Worm (Caenorhabditis elegans) whole organism, L1 larva: ENCODE results near the gene B0222.15.
A peak's percentile ranks its signal among the peaks of the same experiment; 100 is the strongest.

ENCODE experiments used
- C16A3.4 ChIP-seq: fragments of 150-350 bp; optimal IDR thresholded peaks from 2 replicates; lab custom pipeline; 2014; ENCODE audit warnings: missing biosample characterization, missing genetic modification characterization
- alr-1 ChIP-seq: fragments of 200-800 bp; sonication (Bioruptor generic); optimal IDR thresholded peaks from 2 replicates; lab custom pipeline; 2018; ENCODE audit warnings: borderline replicate concordance, mild to moderate bottlenecking, missing genetic modification characterization, missing compliant biosample characterization
- aly-2 ChIP-seq: fragments of 150-350 bp; optimal IDR thresholded peaks from 2 replicates; lab custom pipeline; 2014; ENCODE audit warnings: missing biosample characterization, missing genetic modification characterization
- blmp-1 ChIP-seq: fragments of 150-350 bp; optimal IDR thresholded peaks from 2 replicates; lab custom pipeline; 2014; ENCODE audit warnings: missing biosample characterization, missing genetic modification characterization
- ceh-63 ChIP-seq: fragments of 200-800 bp; sonication (Bioruptor generic); optimal IDR thresholded peaks from 2 replicates; lab custom pipeline; 2018; ENCODE audit warnings: mild to moderate bottlenecking, missing genetic modification characterization, missing compliant biosample characterization
- ceh-8 ChIP-seq: fragments of 200-800 bp; sonication (Bioruptor generic); optimal IDR thresholded peaks from 2 replicates; lab custom pipeline; 2018; ENCODE audit warnings: mild to moderate bottlenecking, missing genetic modification characterization, moderate library complexity, missing compliant biosample characterization
- ceh-82 ChIP-seq, 3 experiments: fragments of 150-350 bp in 1 of 3; sonication (generic microtip) in 2 of 3; optimal IDR thresholded peaks; 2 replicates each; lab custom pipeline; 2014 to 2017; ENCODE audit warnings: missing biosample characterization in 3 of 3, missing genetic modification characterization in 3 of 3
- ceh-88 ChIP-seq: fragments of 200-800 bp; sonication (Bioruptor generic); IDR thresholded peaks from 2 replicates; pipeline ENCODE4 v1.3.6; 2022; ENCODE audit warnings: missing genetic modification characterization, missing compliant biosample characterization
- ces-1 ChIP-seq: fragments of 150-350 bp; optimal IDR thresholded peaks from 2 replicates; lab custom pipeline; 2014; ENCODE audit warnings: missing biosample characterization, missing genetic modification reagents, missing genetic modification characterization
- dpl-1 ChIP-seq, 3 experiments: fragments of 150-350 bp in 2 of 3; sonication (generic microtip) in 1 of 3; optimal IDR thresholded peaks; 2 replicates each; lab custom pipeline; 2014 to 2017; ENCODE audit warnings: missing biosample characterization in 3 of 3, missing genetic modification characterization in 3 of 3, missing genetic modification reagents in 3 of 3
- dsc-1 ChIP-seq: sonication (generic microtip); optimal IDR thresholded peaks from 2 replicates; lab custom pipeline; 2016; ENCODE audit warnings: mild to moderate bottlenecking, missing genetic modification characterization, missing compliant biosample characterization
- efl-3 ChIP-seq: fragments of 200-800 bp; sonication (Bioruptor generic); optimal IDR thresholded peaks from 2 replicates; lab custom pipeline; 2018; ENCODE audit warnings: mild to moderate bottlenecking, missing genetic modification characterization, missing compliant biosample characterization
- egl-27 ChIP-seq, 2 experiments: fragments of 150-350 bp in 1 of 2; sonication (generic microtip); optimal IDR thresholded peaks; 3 replicates each; lab custom pipeline; 2017 to 2018; ENCODE audit warnings: missing biosample characterization in 2 of 2, missing genetic modification characterization in 2 of 2, missing genetic modification reagents in 2 of 2
- elt-2 ChIP-seq: sonication (generic microtip); optimal IDR thresholded peaks from 2 replicates; lab custom pipeline; 2016; ENCODE audit warnings: missing genetic modification characterization, mild to moderate bottlenecking, inconsistent platforms, missing compliant biosample characterization, missing genetic modification reagents
- elt-3 ChIP-seq, 6 experiments: fragments of 150-350 bp in 1 of 6; sonication (generic microtip); optimal IDR thresholded peaks; 2 replicates each; lab custom pipeline; 2017 to 2018; ENCODE audit warnings: missing biosample characterization in 6 of 6, missing genetic modification characterization in 6 of 6, inconsistent platforms in 1 of 6
- fkh-4 ChIP-seq: sonication (generic microtip); optimal IDR thresholded peaks from 2 replicates; lab custom pipeline; 2016; ENCODE audit warnings: missing compliant biosample characterization, missing genetic modification characterization, borderline replicate concordance
- grh-1 ChIP-seq: fragments of 200-800 bp; sonication (Bioruptor generic); IDR thresholded peaks from 2 replicates; pipeline ENCODE4 v1.3.6; 2022; ENCODE audit warnings: missing genetic modification reagents, missing genetic modification characterization, missing compliant biosample characterization
- hlh-4 ChIP-seq: sonication (generic microtip); optimal IDR thresholded peaks from 2 replicates; lab custom pipeline; 2016; ENCODE audit warnings: mild to moderate bottlenecking, missing genetic modification characterization, missing compliant biosample characterization
- irx-1 ChIP-seq: sonication (generic microtip); optimal IDR thresholded peaks from 2 replicates; lab custom pipeline; 2016; ENCODE audit warnings: missing genetic modification characterization, missing compliant biosample characterization
- isw-1 ChIP-seq: fragments of 200-800 bp; sonication (Bioruptor generic); IDR thresholded peaks from 2 replicates; pipeline ENCODE4 v1.3.6; 2022; ENCODE audit warnings: missing genetic modification characterization, missing compliant biosample characterization
- lin-13 ChIP-seq: fragments of 150-350 bp; optimal IDR thresholded peaks from 2 replicates; lab custom pipeline; 2014; ENCODE audit warnings: missing biosample characterization, missing genetic modification reagents, missing genetic modification characterization
- lin-14 ChIP-seq: fragments of 200-800 bp; sonication (Bioruptor generic); optimal IDR thresholded peaks from 2 replicates; lab custom pipeline; 2018; ENCODE audit warnings: mild to moderate bottlenecking, missing genetic modification characterization, moderate library complexity, missing compliant biosample characterization
- lin-35 ChIP-seq, 2 experiments: fragments of 150-350 bp; optimal IDR thresholded peaks; 2 replicates each; lab custom pipeline; 2014; ENCODE audit warnings: missing biosample characterization in 2 of 2, missing genetic modification characterization in 2 of 2, missing genetic modification reagents in 2 of 2
- lir-3 ChIP-seq: sonication (generic microtip); optimal IDR thresholded peaks from 2 replicates; lab custom pipeline; 2016; ENCODE audit warnings: mild to moderate bottlenecking, missing genetic modification characterization, moderate library complexity, missing compliant biosample characterization; ENCODE audit not compliant: poor library complexity
- lsy-2 ChIP-seq, 2 experiments: fragments of 150-350 bp; optimal IDR thresholded peaks; 2 replicates each; lab custom pipeline; 2014; ENCODE audit warnings: missing biosample characterization in 2 of 2, missing genetic modification characterization in 2 of 2
- mep-1 ChIP-seq: fragments of 150-350 bp; optimal IDR thresholded peaks from 2 replicates; lab custom pipeline; 2014; ENCODE audit warnings: missing biosample characterization, missing genetic modification characterization
- nhr-19 ChIP-seq: fragments of 200-800 bp; sonication (Bioruptor generic); conservative IDR thresholded peaks from 2 replicates; pipeline ENCODE4 v1.3.6; 2022; ENCODE audit warnings: missing genetic modification characterization, missing compliant biosample characterization
- nhr-20 ChIP-seq: sonication (generic microtip); optimal IDR thresholded peaks from 2 replicates; lab custom pipeline; 2016; ENCODE audit warnings: mild to moderate bottlenecking, missing genetic modification characterization, missing compliant biosample characterization
- nhr-28 ChIP-seq: fragments of 150-350 bp; optimal IDR thresholded peaks from 2 replicates; lab custom pipeline; 2014; ENCODE audit warnings: missing biosample characterization, missing genetic modification characterization
- nhr-47 ChIP-seq: sonication (generic microtip); optimal IDR thresholded peaks from 2 replicates; lab custom pipeline; 2016; ENCODE audit warnings: mild to moderate bottlenecking, missing genetic modification characterization, moderate library complexity, missing compliant biosample characterization
- nhr-71 ChIP-seq: sonication (generic microtip); optimal IDR thresholded peaks from 2 replicates; lab custom pipeline; 2016; ENCODE audit warnings: mild to moderate bottlenecking, missing genetic modification characterization, moderate library complexity, missing compliant biosample characterization
- nhr-85 ChIP-seq: sonication (generic microtip); peaks from one replicate; lab custom pipeline; 2016; ENCODE audit warnings: missing genetic modification characterization, inconsistent platforms, missing compliant biosample characterization
- nhr-90 ChIP-seq: sonication (generic microtip); optimal IDR thresholded peaks from 2 replicates; lab custom pipeline; 2016; ENCODE audit warnings: mild to moderate bottlenecking, missing genetic modification characterization, missing compliant biosample characterization; ENCODE audit not compliant: poor library complexity
- pag-3 ChIP-seq: sonication (generic microtip); optimal IDR thresholded peaks from 2 replicates; lab custom pipeline; 2017; ENCODE audit warnings: missing genetic modification characterization, mild to moderate bottlenecking, missing compliant biosample characterization, antibody characterized with exemption, borderline replicate concordance; ENCODE audit not compliant: insufficient read depth
- rnt-1 ChIP-seq: sonication (generic microtip); optimal IDR thresholded peaks from 2 replicates; lab custom pipeline; 2016; ENCODE audit warnings: mild to moderate bottlenecking, missing genetic modification characterization, moderate library complexity, missing compliant biosample characterization
- skn-1 ChIP-seq: fragments of 150-350 bp; optimal IDR thresholded peaks from 2 replicates; lab custom pipeline; 2014; ENCODE audit warnings: missing biosample characterization, missing genetic modification characterization
- snu-23 ChIP-seq: sonication (generic microtip); optimal IDR thresholded peaks from 2 replicates; lab custom pipeline; 2016; ENCODE audit warnings: missing genetic modification characterization, missing compliant biosample characterization
- sox-4 ChIP-seq: sonication (generic microtip); optimal IDR thresholded peaks from 2 replicates; lab custom pipeline; 2016; ENCODE audit warnings: missing genetic modification characterization, missing compliant biosample characterization
- sptf-1 ChIP-seq: fragments of 150-350 bp; optimal IDR thresholded peaks from 2 replicates; lab custom pipeline; 2014; ENCODE audit warnings: missing biosample characterization, missing genetic modification characterization
- sup-37 ChIP-seq: fragments of 200-800 bp; sonication (Bioruptor generic); optimal IDR thresholded peaks from 2 replicates; lab custom pipeline; 2018; ENCODE audit warnings: mild to moderate bottlenecking, missing genetic modification characterization, missing compliant biosample characterization
- swsn-7 ChIP-seq: sonication (generic microtip); optimal IDR thresholded peaks from 2 replicates; lab custom pipeline; 2016; ENCODE audit warnings: missing genetic modification characterization, missing compliant biosample characterization
- tbx-2 ChIP-seq: sonication (generic microtip); optimal IDR thresholded peaks from 2 replicates; lab custom pipeline; 2016; ENCODE audit warnings: missing genetic modification characterization, missing compliant biosample characterization
- tlp-1 ChIP-seq: fragments of 150-350 bp; optimal IDR thresholded peaks from 2 replicates; lab custom pipeline; 2014; ENCODE audit warnings: missing biosample characterization, missing genetic modification characterization
- unc-30 ChIP-seq: sonication (generic microtip); optimal IDR thresholded peaks from 2 replicates; lab custom pipeline; 2017; ENCODE audit warnings: missing biosample characterization, missing genetic modification characterization
- unc-98 ChIP-seq: fragments of 200-800 bp; sonication (Bioruptor generic); IDR thresholded peaks from 2 replicates; pipeline ENCODE4 v1.3.6; 2022; ENCODE audit warnings: missing genetic modification characterization, missing compliant biosample characterization
- xbp-1 ChIP-seq: sonication (generic microtip); optimal IDR thresholded peaks from 2 replicates; lab custom pipeline; 2016; ENCODE audit warnings: missing genetic modification characterization, missing compliant biosample characterization
- zag-1 ChIP-seq: fragments of 150-350 bp; optimal IDR thresholded peaks from 2 replicates; lab custom pipeline; 2014; ENCODE audit warnings: missing biosample characterization, missing genetic modification characterization
- zip-4 ChIP-seq: fragments of 200-800 bp; sonication (Bioruptor generic); optimal IDR thresholded peaks from 2 replicates; lab custom pipeline; 2018; ENCODE audit warnings: mild to moderate bottlenecking, missing genetic modification characterization, moderate library complexity, missing compliant biosample characterization

B0222.15 gene

DNA sequence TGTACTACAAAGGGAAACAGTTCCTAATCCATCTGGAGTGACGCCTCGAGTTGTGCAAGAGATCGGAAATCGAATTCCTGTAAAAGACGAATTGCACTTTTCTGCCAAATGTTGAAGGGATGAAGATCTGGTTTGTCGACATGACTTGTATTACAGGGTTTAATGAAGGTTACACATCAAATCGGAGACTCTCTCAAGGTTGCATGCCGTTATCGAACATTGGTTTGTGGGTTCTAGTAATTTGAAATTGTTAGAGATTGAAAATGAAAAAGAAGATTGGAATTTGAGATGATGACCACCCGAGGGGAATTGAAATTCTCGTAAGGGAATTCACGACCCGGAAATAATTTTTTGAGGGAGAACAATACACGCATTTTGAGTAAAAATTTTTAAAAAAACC is 9.7 kb upstream of the B0222.15 start:
- TF ChIP-seq isw-1, result no peak
- TF ChIP-seq ceh-88, result no peak
- TF ChIP-seq elt-3 (tag; optimal IDR thresholded peaks at IDR 0.05; lab: Kevin White, UChicago), result peak in 1 of 6 experiments; percentile 35
- TF ChIP-seq nhr-85 (tag; lab: Kevin White, UChicago), result peak; percentile 89
- TF ChIP-seq lin-13 (GFP tag; lab: Kevin White, UChicago), result no peak
- TF ChIP-seq nhr-28 (tag; lab: Kevin White, UChicago), result no peak
- TF ChIP-seq ceh-63, result no peak
- no peak for TF ChIP-seq pag-3
- peak; percentile 33 for TF ChIP-seq nhr-90 (tag; lab: Kevin White, UChicago)
- peak in 1 of 2 experiments; percentile 19 for TF ChIP-seq lsy-2 (tag; optimal IDR thresholded peaks at IDR 0.05; lab: Kevin White, UChicago)
- TF ChIP-seq alr-1, result no peak
- no peak for TF ChIP-seq nhr-19
- peak; percentile 37 for TF ChIP-seq rnt-1 (tag; lab: Kevin White, UChicago)
- peak; percentile 12 for TF ChIP-seq C16A3.4 (tag; lab: Kevin White, UChicago)
- TF ChIP-seq lin-14 (GFP tag; lab: Kevin White, UChicago), result peak; percentile 84
- no peak for TF ChIP-seq swsn-7 (tag; lab: Kevin White, UChicago)
- peak; percentile 43 for TF ChIP-seq snu-23 (GFP tag; lab: Kevin White, UChicago)
- no peak for TF ChIP-seq efl-3 (GFP tag; lab: Kevin White, UChicago)
- TF ChIP-seq nhr-47 (tag; lab: Kevin White, UChicago), result peak; percentile 13
- peak; percentile 22 for TF ChIP-seq blmp-1 (tag; lab: Kevin White, UChicago)
- TF ChIP-seq sup-37 (GFP tag; lab: Kevin White, UChicago), result no peak
- peak; percentile 34 for TF ChIP-seq grh-1 (GFP tag; lab: Robert Waterston, UW)
- TF ChIP-seq nhr-20 (tag; lab: Kevin White, UChicago), result peak; percentile 57
- no peak for TF ChIP-seq dsc-1 (tag; lab: Kevin White, UChicago)
- no peak for TF ChIP-seq unc-98
- no peak for TF ChIP-seq tlp-1 (tag; lab: Kevin White, UChicago)
- no peak for TF ChIP-seq lir-3 (tag; lab: Kevin White, UChicago)
- peak in 1 of 3 experiments; percentile 12 for TF ChIP-seq ceh-82 (tag; optimal IDR thresholded peaks at IDR 0.05; lab: Kevin White, UChicago)
- TF ChIP-seq fkh-4 (tag; lab: Kevin White, UChicago), result no peak
- TF ChIP-seq mep-1 (tag; lab: Kevin White, UChicago), result peak; percentile 32
- no peak for TF ChIP-seq unc-30 (tag; lab: Kevin White, UChicago)
- peak; percentile 46 for TF ChIP-seq nhr-71 (tag; lab: Kevin White, UChicago)
- TF ChIP-seq irx-1 (tag; lab: Kevin White, UChicago), result peak; percentile 35
- no peak for TF ChIP-seq xbp-1 (tag; lab: Kevin White, UChicago)
- TF ChIP-seq ceh-8 (GFP tag; lab: Kevin White, UChicago), result no peak
- TF ChIP-seq ces-1 (GFP tag; lab: Kevin White, UChicago), result no peak

DNA sequence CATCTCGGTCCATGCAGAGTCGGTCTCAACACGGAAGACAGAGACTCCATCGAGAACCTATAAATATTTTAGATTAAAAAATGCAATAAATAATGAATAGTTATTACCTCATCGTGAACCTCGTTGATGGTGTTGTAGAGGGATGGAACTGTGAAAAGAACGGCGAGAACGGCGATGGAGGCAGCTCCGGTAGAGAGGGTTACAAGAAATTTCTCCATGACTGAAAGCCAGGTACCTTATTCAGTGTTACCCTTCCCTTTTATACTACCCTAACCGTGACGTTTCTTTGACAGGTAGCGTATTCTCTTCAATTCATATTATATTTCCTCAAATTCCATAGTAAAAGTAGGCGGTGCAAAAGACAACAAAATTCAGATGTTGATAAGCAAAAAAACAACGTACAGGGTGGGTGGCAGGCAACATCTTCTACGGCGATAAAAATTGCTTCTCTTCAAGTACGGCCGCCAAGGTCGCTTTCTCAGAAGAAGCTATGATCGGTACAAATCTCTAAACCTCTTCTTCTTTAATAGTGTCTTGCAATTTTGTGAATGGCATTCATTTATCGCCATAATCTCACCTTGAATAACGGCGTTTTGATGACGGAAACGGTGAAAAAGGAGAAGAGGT is 8.6 kb upstream of the B0222.15 start, which contains the start of gene col-10:
TSS of gene col-10 (minus strand) at position 235 of the 627 bp plus-strand sequence.
- TF ChIP-seq ceh-88 (no peak), elt-2 (tag; lab: Kevin White, UChicago) (no peak), tbx-2 (tag; lab: Kevin White, UChicago) (no peak), aly-2 (tag; lab: Kevin White, UChicago) (no peak), dpl-1 (GFP tag; optimal IDR thresholded peaks at IDR 0.05; lab: Kevin White, UChicago) (peak in 1 of 3 experiments; percentile 9), elt-3 (tag; optimal IDR thresholded peaks at IDR 0.05; lab: Kevin White, UChicago) (peak in 4 of 6 experiments; percentile 40 to 82 (median 62)), xbp-1 (tag; lab: Kevin White, UChicago) (peak; percentile 23), hlh-4 (no peak), nhr-47 (tag; lab: Kevin White, UChicago) (peak; percentile 34), zip-4 (GFP tag; lab: Kevin White, UChicago) (no peak), egl-27 (tag; optimal IDR thresholded peaks at IDR 0.05; lab: Kevin White, UChicago) (no peak), isw-1 (no peak), lin-14 (GFP tag; lab: Kevin White, UChicago) (peak; percentile 91), zag-1 (tag; lab: Kevin White, UChicago) (no peak), irx-1 (tag; lab: Kevin White, UChicago) (no peak), nhr-90 (tag; lab: Kevin White, UChicago) (peak; percentile 62), nhr-71 (tag; lab: Kevin White, UChicago) (peak; percentile 71), dsc-1 (tag; lab: Kevin White, UChicago) (no peak), nhr-85 (tag; lab: Kevin White, UChicago) (peak; percentile 98), sox-4 (tag; lab: Kevin White, UChicago) (no peak), lin-35 (GFP tag; optimal IDR thresholded peaks at IDR 0.05; lab: Kevin White, UChicago) (no peak), sptf-1 (tag; lab: Kevin White, UChicago) (no peak), skn-1 (tag; lab: Kevin White, UChicago) (no peak), unc-98 (no peak), ceh-63 (no peak)
